Worm (Caenorhabditis elegans): ENCODE data around the gene srgp-1.

Gene srgp-1

DNA sequence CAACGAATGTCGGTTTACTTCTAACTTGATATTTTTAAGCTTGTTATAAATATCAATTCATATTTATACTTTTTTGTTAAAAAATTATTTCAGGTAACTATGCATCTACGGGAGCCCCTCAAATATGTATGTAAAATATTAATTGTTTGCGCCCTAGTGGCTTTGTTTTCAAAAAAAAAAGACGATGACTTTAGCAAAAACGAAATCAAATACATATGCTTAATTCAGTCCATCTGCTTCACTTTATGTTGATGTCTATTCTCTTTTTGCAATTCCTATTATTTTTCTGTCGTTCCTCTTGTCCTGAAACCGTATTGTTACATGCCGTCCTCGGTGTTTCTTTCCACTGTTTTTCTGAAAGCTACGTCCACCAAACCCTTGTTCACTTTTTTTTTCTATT, 505 bp upstream of the srgp-1 start:
- no peak for TF ChIP-seq M03D4.4 (tag; optimal IDR thresholded peaks at IDR 0.05)
- no peak for TF ChIP-seq nhr-237 (tag; optimal IDR thresholded peaks at IDR 0.05)
- TF ChIP-seq cnd-1 (tag; optimal IDR thresholded peaks at IDR 0.05): no peak
- TF ChIP-seq sptf-1 (tag; optimal IDR thresholded peaks at IDR 0.05): no peak
- TF ChIP-seq nhr-28 (tag; optimal IDR thresholded peaks at IDR 0.05): no peak
- TF ChIP-seq drap-1 (GFP tag; optimal IDR thresholded peaks at IDR 0.05): no peak
- TF ChIP-seq ztf-11 (tag; optimal IDR thresholded peaks at IDR 0.05): no peak
- no peak for TF ChIP-seq nhr-76 (tag; optimal IDR thresholded peaks at IDR 0.05)
- TF ChIP-seq unc-120 (tag; optimal IDR thresholded peaks at IDR 0.05; ENCODE audit: poor library complexity, severe bottlenecking): no peak
- TF ChIP-seq bed-3 (GFP tag; optimal IDR thresholded peaks at IDR 0.05): no peak
- no peak for TF ChIP-seq mls-2 (tag; optimal IDR thresholded peaks at IDR 0.05)
- TF ChIP-seq snpc-4 (tag; optimal IDR thresholded peaks at IDR 0.05): no peak

DNA sequence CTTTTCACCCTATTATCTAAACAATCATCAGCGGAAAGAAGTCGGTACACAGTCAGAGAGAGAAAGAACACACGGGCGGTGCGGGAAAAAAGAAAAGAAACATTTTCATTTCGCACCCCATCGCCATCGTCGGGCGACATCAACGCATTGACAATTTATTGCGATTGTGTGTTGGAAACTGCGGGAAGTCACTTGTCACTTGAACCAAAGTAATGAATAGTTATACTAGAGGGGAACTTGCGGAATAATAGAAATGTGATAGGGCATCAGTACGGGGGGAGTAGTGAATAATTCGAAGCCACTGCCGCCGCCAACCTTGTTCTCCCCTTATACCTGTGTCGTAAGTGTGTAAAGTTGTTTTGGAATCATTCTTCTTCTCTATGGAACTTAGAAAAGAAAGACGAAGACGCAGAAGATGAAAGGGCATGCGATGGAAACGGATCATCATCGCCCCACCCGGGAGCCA, 1.1 kb downstream of the srgp-1 start:
- TF ChIP-seq unc-62 (GFP tag; optimal IDR thresholded peaks at IDR 0.05) (peak; percentile 33), elt-1 (tag; optimal IDR thresholded peaks at IDR 0.05; ENCODE audit: borderline replicate concordance, insufficient read depth) (peak; percentile 5), unc-120 (tag; optimal IDR thresholded peaks at IDR 0.05; ENCODE audit: poor library complexity, severe bottlenecking) (peak; percentile 80), hlh-1 (tag; optimal IDR thresholded peaks at IDR 0.05) (peak; percentile 22), lin-13 (tag; optimal IDR thresholded peaks at IDR 0.05) (no peak)

DNA sequence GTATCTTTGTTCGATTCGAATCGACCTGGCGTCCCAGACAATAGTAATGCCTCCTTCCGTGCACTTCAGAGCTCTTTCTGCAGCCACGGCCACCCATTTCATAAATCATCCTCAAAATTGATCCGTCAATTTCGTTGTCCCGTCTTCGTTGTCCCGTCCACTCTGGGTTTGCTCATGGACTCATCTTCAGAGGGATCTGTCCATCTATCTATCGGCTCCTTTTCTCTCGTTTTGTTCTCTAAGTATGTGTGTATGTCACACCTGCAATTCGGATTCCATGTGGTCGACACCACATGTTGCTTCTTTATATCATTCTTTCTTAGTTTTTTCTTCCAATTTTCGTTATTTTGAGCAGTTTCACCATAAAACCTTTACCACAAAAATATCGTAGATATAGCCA, 2.2 kb downstream of the srgp-1 start:
- no peak for TF ChIP-seq drap-1 (GFP tag; optimal IDR thresholded peaks at IDR 0.05)
- TF ChIP-seq mab-5 (tag; optimal IDR thresholded peaks at IDR 0.05): peak; percentile 14
- TF ChIP-seq snpc-4 (tag; optimal IDR thresholded peaks at IDR 0.05): no peak
- peak; percentile 74 for TF ChIP-seq unc-62 (GFP tag; optimal IDR thresholded peaks at IDR 0.05)
- TF ChIP-seq nhr-12 (tag; optimal IDR thresholded peaks at IDR 0.05): no peak
- TF ChIP-seq ceh-39 (tag; optimal IDR thresholded peaks at IDR 0.05): no peak
- no peak for TF ChIP-seq blmp-1 (tag; optimal IDR thresholded peaks at IDR 0.05)
- TF ChIP-seq ztf-11 (tag; optimal IDR thresholded peaks at IDR 0.05): no peak
- peak; percentile 76 for TF ChIP-seq unc-120 (tag; optimal IDR thresholded peaks at IDR 0.05; ENCODE audit: poor library complexity, severe bottlenecking)
- no peak for TF ChIP-seq unc-39 (tag; optimal IDR thresholded peaks at IDR 0.05)

DNA sequence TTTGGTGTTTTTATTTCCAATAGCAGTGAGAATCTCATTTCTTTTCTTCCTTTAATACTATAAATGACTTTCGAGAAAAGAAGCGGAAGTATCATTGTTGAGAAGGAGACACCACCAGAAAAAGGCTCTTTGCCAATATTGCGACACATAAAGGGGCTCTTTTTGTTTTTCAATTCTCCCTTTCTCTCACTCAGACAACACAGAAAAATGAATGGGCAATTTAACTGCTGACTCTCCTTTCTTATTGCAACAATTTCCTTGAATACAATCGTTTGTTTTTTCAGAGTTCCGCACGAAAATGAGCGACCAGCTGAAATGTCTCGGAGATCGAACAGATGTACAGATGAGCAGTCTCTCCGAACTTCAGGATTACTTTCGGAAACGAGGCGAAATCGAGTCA, 4.0 kb downstream of the srgp-1 start:
- no peak for TF ChIP-seq drap-1 (GFP tag; optimal IDR thresholded peaks at IDR 0.05)
- TF ChIP-seq unc-39 (tag; optimal IDR thresholded peaks at IDR 0.05): no peak
- TF ChIP-seq lin-13 (tag; optimal IDR thresholded peaks at IDR 0.05): no peak
- TF ChIP-seq ceh-83 (GFP tag; optimal IDR thresholded peaks at IDR 0.05): no peak
- TF ChIP-seq pha-4 (tag; optimal IDR thresholded peaks at IDR 0.05): no peak
- TF ChIP-seq snpc-4 (tag; optimal IDR thresholded peaks at IDR 0.05): no peak
- TF ChIP-seq nhr-28 (tag; optimal IDR thresholded peaks at IDR 0.05): no peak
- TF ChIP-seq unc-120 (tag; optimal IDR thresholded peaks at IDR 0.05; ENCODE audit: poor library complexity, severe bottlenecking): no peak
- TF ChIP-seq bed-3 (GFP tag; optimal IDR thresholded peaks at IDR 0.05): no peak
- TF ChIP-seq nhr-12 (tag; optimal IDR thresholded peaks at IDR 0.05): no peak
- TF ChIP-seq zip-8 (tag; optimal IDR thresholded peaks at IDR 0.05): no peak
- no peak for TF ChIP-seq unc-62 (GFP tag; optimal IDR thresholded peaks at IDR 0.05)
- TF ChIP-seq ceh-39 (tag; optimal IDR thresholded peaks at IDR 0.05): no peak
- no peak for TF ChIP-seq nhr-237 (tag; optimal IDR thresholded peaks at IDR 0.05)
- TF ChIP-seq ztf-11 (tag; optimal IDR thresholded peaks at IDR 0.05): no peak
- no peak for TF ChIP-seq elt-3 (tag; optimal IDR thresholded peaks at IDR 0.05)
- TF ChIP-seq ceh-43 (GFP tag; optimal IDR thresholded peaks at IDR 0.05): no peak
- TF ChIP-seq hlh-1 (tag; optimal IDR thresholded peaks at IDR 0.05): no peak

DNA sequence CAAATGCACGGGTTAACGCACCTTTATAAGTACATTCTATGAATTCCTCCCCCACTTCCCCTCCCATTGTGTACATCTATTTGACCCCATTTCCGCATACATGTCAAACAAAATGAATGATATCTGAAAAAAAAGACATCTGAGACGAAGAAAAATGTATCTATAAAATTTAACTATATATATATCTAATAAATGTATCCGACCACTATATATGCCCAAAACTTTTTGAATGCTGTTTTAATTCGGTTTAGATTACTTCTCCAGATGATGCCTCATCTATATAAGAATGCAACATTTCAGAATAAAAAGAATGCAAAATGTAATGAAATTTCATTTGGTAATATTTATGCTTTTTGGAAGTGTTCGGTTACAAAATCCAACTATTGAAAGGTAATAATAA, 8.2 kb downstream of the srgp-1 start, which contains the start of gene rib-1:
Gene rib-1 (plus strand): TSS at position 301 of the 400 bp plus-strand sequence.
- TF ChIP-seq lin-13 (tag; optimal IDR thresholded peaks at IDR 0.05): no peak
- TF ChIP-seq elt-3 (tag; optimal IDR thresholded peaks at IDR 0.05): no peak
- TF ChIP-seq pha-4 (tag; optimal IDR thresholded peaks at IDR 0.05): no peak
- no peak for TF ChIP-seq M03D4.4 (tag; optimal IDR thresholded peaks at IDR 0.05)
- no peak for TF ChIP-seq mep-1 (tag; optimal IDR thresholded peaks at IDR 0.05)
- no peak for TF ChIP-seq mls-2 (tag; optimal IDR thresholded peaks at IDR 0.05)
- TF ChIP-seq blmp-1 (tag; optimal IDR thresholded peaks at IDR 0.05): no peak
- TF ChIP-seq cnd-1 (tag; optimal IDR thresholded peaks at IDR 0.05): no peak
- no peak for TF ChIP-seq flh-1 (GFP tag; optimal IDR thresholded peaks at IDR 0.05)
